Worm (Caenorhabditis elegans) whole organism, L1 larva: ENCODE results near the gene lat-2.

Experiments used
- C04F5.9 ChIP-seq: sonication (generic microtip); optimal IDR thresholded peaks from 2 replicates; lab custom pipeline; 2016; ENCODE audit warnings: missing genetic modification characterization, missing compliant biosample characterization
- C34B4.2 ChIP-seq: sonication (generic microtip); optimal IDR thresholded peaks from 2 replicates; lab custom pipeline; 2017; ENCODE audit warnings: mild to moderate bottlenecking, missing genetic modification characterization, missing compliant biosample characterization
- F16B12.6 ChIP-seq: fragments of 150-350 bp; optimal IDR thresholded peaks from 2 replicates; lab custom pipeline; 2014; ENCODE audit warnings: missing biosample characterization, missing genetic modification characterization
- aha-1 ChIP-seq: fragments of 150-350 bp; optimal IDR thresholded peaks from 2 replicates; lab custom pipeline; 2014; ENCODE audit warnings: missing biosample characterization, missing genetic modification characterization
- ama-1 ChIP-seq: fragments of 150-350 bp; optimal IDR thresholded peaks from 2 replicates; lab custom pipeline; 2014
- blmp-1 ChIP-seq: fragments of 150-350 bp; optimal IDR thresholded peaks from 2 replicates; lab custom pipeline; 2014; ENCODE audit warnings: missing biosample characterization, missing genetic modification characterization
- ceh-82 ChIP-seq, 3 experiments: fragments of 150-350 bp in 1 of 3; sonication (generic microtip) in 2 of 3; optimal IDR thresholded peaks; 2 replicates each; lab custom pipeline; 2014 to 2017; ENCODE audit warnings: missing biosample characterization in 3 of 3, missing genetic modification characterization in 3 of 3
- dpl-1 ChIP-seq, 3 experiments: fragments of 150-350 bp in 2 of 3; sonication (generic microtip) in 1 of 3; optimal IDR thresholded peaks; 2 replicates each; lab custom pipeline; 2014 to 2017; ENCODE audit warnings: missing biosample characterization in 3 of 3, missing genetic modification characterization in 3 of 3, missing genetic modification reagents in 3 of 3
- efl-1 ChIP-seq, 4 experiments: fragments of 150-350 bp; optimal IDR thresholded peaks in 3 of 4; peaks in 1 of 4; 1 replicate in 1 of 4; 2 replicates in 3 of 4; lab custom pipeline; 2014; ENCODE audit warnings: missing biosample characterization in 2 of 4, missing genetic modification characterization in 2 of 4, missing genetic modification reagents in 2 of 4
- egl-27 ChIP-seq, 2 experiments: fragments of 150-350 bp in 1 of 2; sonication (generic microtip); optimal IDR thresholded peaks; 3 replicates each; lab custom pipeline; 2017 to 2018; ENCODE audit warnings: missing biosample characterization in 2 of 2, missing genetic modification characterization in 2 of 2, missing genetic modification reagents in 2 of 2
- elt-3 ChIP-seq, 6 experiments: fragments of 150-350 bp in 1 of 6; sonication (generic microtip); optimal IDR thresholded peaks; 2 replicates each; lab custom pipeline; 2017 to 2018; ENCODE audit warnings: missing biosample characterization in 6 of 6, missing genetic modification characterization in 6 of 6, inconsistent platforms in 1 of 6
- hlh-17 ChIP-seq: fragments of 200-800 bp; sonication (Bioruptor generic); optimal IDR thresholded peaks from 2 replicates; lab custom pipeline; 2018; ENCODE audit warnings: missing genetic modification characterization, mild to moderate bottlenecking, missing compliant biosample characterization, moderate library complexity, borderline replicate concordance
- hlh-4 ChIP-seq: sonication (generic microtip); optimal IDR thresholded peaks from 2 replicates; lab custom pipeline; 2016; ENCODE audit warnings: mild to moderate bottlenecking, missing genetic modification characterization, missing compliant biosample characterization
- hpl-2 ChIP-seq: fragments of 150-350 bp; optimal IDR thresholded peaks from 2 replicates; lab custom pipeline; 2014; ENCODE audit warnings: missing biosample characterization, missing genetic modification reagents, missing genetic modification characterization
- jun-1 ChIP-seq: fragments of 150-350 bp; optimal IDR thresholded peaks from 2 replicates; lab custom pipeline; 2014; ENCODE audit warnings: missing biosample characterization, missing genetic modification reagents, missing genetic modification characterization
- lin-14 ChIP-seq: fragments of 200-800 bp; sonication (Bioruptor generic); optimal IDR thresholded peaks from 2 replicates; lab custom pipeline; 2018; ENCODE audit warnings: mild to moderate bottlenecking, missing genetic modification characterization, moderate library complexity, missing compliant biosample characterization
- lin-35 ChIP-seq, 2 experiments: fragments of 150-350 bp; optimal IDR thresholded peaks; 2 replicates each; lab custom pipeline; 2014; ENCODE audit warnings: missing biosample characterization in 2 of 2, missing genetic modification characterization in 2 of 2, missing genetic modification reagents in 2 of 2
- lsy-2 ChIP-seq, 2 experiments: fragments of 150-350 bp; optimal IDR thresholded peaks; 2 replicates each; lab custom pipeline; 2014; ENCODE audit warnings: missing biosample characterization in 2 of 2, missing genetic modification characterization in 2 of 2
- mab-9 ChIP-seq: fragments of 200-800 bp; sonication (Bioruptor generic); IDR thresholded peaks from 2 replicates; pipeline ENCODE4 v1.3.6; 2022; ENCODE audit warnings: missing genetic modification reagents, missing genetic modification characterization, missing compliant biosample characterization
- mep-1 ChIP-seq: fragments of 150-350 bp; optimal IDR thresholded peaks from 2 replicates; lab custom pipeline; 2014; ENCODE audit warnings: missing biosample characterization, missing genetic modification characterization
- nhr-11 ChIP-seq: fragments of 150-350 bp; optimal IDR thresholded peaks from 2 replicates; lab custom pipeline; 2014; ENCODE audit warnings: missing biosample characterization, missing genetic modification characterization
- nhr-12 ChIP-seq: sonication (generic microtip); optimal IDR thresholded peaks from 2 replicates; lab custom pipeline; 2017; ENCODE audit warnings: missing biosample characterization, missing genetic modification characterization
- nhr-19 ChIP-seq: fragments of 200-800 bp; sonication (Bioruptor generic); conservative IDR thresholded peaks from 2 replicates; pipeline ENCODE4 v1.3.6; 2022; ENCODE audit warnings: missing genetic modification characterization, missing compliant biosample characterization
- nhr-20 ChIP-seq: sonication (generic microtip); optimal IDR thresholded peaks from 2 replicates; lab custom pipeline; 2016; ENCODE audit warnings: mild to moderate bottlenecking, missing genetic modification characterization, missing compliant biosample characterization
- nhr-71 ChIP-seq: sonication (generic microtip); optimal IDR thresholded peaks from 2 replicates; lab custom pipeline; 2016; ENCODE audit warnings: mild to moderate bottlenecking, missing genetic modification characterization, moderate library complexity, missing compliant biosample characterization
- nhr-76 ChIP-seq: sonication (generic microtip); optimal IDR thresholded peaks from 2 replicates; lab custom pipeline; 2017; ENCODE audit warnings: missing biosample characterization, missing genetic modification characterization
- nhr-85 ChIP-seq: sonication (generic microtip); peaks from one replicate; lab custom pipeline; 2016; ENCODE audit warnings: missing genetic modification characterization, inconsistent platforms, missing compliant biosample characterization
- pax-3 ChIP-seq: fragments of 200-800 bp; sonication (Bioruptor generic); optimal IDR thresholded peaks from 2 replicates; lab custom pipeline; 2018; ENCODE audit warnings: mild to moderate bottlenecking, missing genetic modification characterization, moderate library complexity, missing compliant biosample characterization
- snu-23 ChIP-seq: sonication (generic microtip); optimal IDR thresholded peaks from 2 replicates; lab custom pipeline; 2016; ENCODE audit warnings: missing genetic modification characterization, missing compliant biosample characterization
- sptf-1 ChIP-seq: fragments of 150-350 bp; optimal IDR thresholded peaks from 2 replicates; lab custom pipeline; 2014; ENCODE audit warnings: missing biosample characterization, missing genetic modification characterization
- swsn-7 ChIP-seq: sonication (generic microtip); optimal IDR thresholded peaks from 2 replicates; lab custom pipeline; 2016; ENCODE audit warnings: missing genetic modification characterization, missing compliant biosample characterization
- tbx-2 ChIP-seq: sonication (generic microtip); optimal IDR thresholded peaks from 2 replicates; lab custom pipeline; 2016; ENCODE audit warnings: missing genetic modification characterization, missing compliant biosample characterization
- tlp-1 ChIP-seq: fragments of 150-350 bp; optimal IDR thresholded peaks from 2 replicates; lab custom pipeline; 2014; ENCODE audit warnings: missing biosample characterization, missing genetic modification characterization
- unc-130 ChIP-seq: fragments of 150-350 bp; optimal IDR thresholded peaks from 2 replicates; lab custom pipeline; 2017; ENCODE audit warnings: missing biosample characterization, missing genetic modification characterization, inconsistent platforms
- unc-62 ChIP-seq: fragments of 150-350 bp; optimal IDR thresholded peaks from 2 replicates; lab custom pipeline; 2014; ENCODE audit warnings: missing biosample characterization, missing genetic modification reagents, missing genetic modification characterization

Gene lat-2

DNA sequence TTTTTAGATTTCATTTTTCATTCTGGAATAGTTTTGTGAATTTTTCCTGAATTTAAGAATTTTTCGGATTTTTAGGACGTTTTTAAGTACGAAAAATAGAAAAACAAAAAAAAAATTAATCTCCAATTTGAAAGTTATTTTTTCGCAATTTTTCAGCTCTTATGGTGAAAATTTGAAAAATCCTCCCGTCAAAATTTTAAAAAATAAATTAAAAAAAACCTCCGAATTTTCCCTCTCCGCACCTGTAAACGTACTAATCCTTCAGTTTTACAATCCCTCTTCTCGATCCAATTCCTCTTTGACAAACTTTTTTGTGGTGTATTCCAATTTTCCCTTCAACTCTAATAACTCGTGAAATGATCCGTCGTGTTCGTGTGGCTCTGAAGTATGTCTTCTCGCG is 19.3 kb downstream of the lat-2 start, which contains the start of gene B0286.1:
TSS of gene B0286.1 (plus strand) at position 301 of the 400 bp plus-strand sequence.
- TF ChIP-seq aha-1 (tag; lab: Kevin White, UChicago): no peak
- no peak for TF ChIP-seq tlp-1 (tag; lab: Kevin White, UChicago)
- TF ChIP-seq sptf-1 (tag; lab: Kevin White, UChicago): no peak
- TF ChIP-seq swsn-7 (tag; lab: Kevin White, UChicago): no peak

DNA sequence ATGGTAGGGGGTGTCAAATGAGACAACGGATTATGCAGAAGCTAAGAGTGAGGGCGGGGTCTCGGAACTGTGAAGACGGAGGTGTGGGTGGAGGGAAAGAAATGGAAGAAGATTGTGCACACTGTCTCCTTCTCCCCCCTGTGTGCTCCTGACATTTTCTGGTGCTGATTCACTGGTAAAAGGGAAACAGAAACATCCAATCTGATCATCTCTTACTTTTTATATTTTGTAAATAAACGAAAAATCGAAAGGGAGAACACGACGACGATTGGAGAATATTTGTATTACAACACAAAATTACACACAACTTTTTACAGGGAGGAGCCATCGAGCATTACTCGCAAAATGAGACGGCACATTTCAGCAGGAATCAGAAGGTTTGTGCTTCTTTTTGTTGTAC is 24.4 kb downstream of the lat-2 start, which contains the start of gene fkh-6:
TSS of gene fkh-6 (minus strand) at position 101 of the 400 bp plus-strand sequence.
- TF ChIP-seq unc-130 (tag; lab: Kevin White, UChicago): no peak
- TF ChIP-seq nhr-11 (tag; lab: Kevin White, UChicago): no peak
- no peak for TF ChIP-seq pax-3 (tag; lab: Kevin White, UChicago)
- no peak for TF ChIP-seq tbx-2 (tag; lab: Kevin White, UChicago)
- no peak for TF ChIP-seq nhr-12 (tag; lab: Kevin White, UChicago)
- TF ChIP-seq C04F5.9 (tag; lab: Kevin White, UChicago): no peak
- no peak for TF ChIP-seq nhr-20 (tag; lab: Kevin White, UChicago)
- no peak for TF ChIP-seq mab-9 (GFP tag; lab: Robert Waterston, UW)
- TF ChIP-seq efl-1 (optimal IDR thresholded peaks at IDR 0.05; lab: Kevin White, UChicago): no peak
- TF ChIP-seq efl-1 (GFP tag; optimal IDR thresholded peaks at IDR 0.05 in 1 of 2; lab: Kevin White, UChicago): no peak
- TF ChIP-seq nhr-76 (tag; lab: Kevin White, UChicago): no peak
- no peak for TF ChIP-seq ama-1 (lab: Kevin White, UChicago)
- no peak for TF ChIP-seq nhr-19 (GFP tag; lab: Robert Waterston, UW)
- TF ChIP-seq aha-1 (tag; lab: Kevin White, UChicago): no peak
- TF ChIP-seq hlh-17 (GFP tag; lab: Kevin White, UChicago): no peak
- no peak for TF ChIP-seq C34B4.2 (tag; lab: Kevin White, UChicago)
- TF ChIP-seq jun-1: no peak
- no peak for TF ChIP-seq egl-27 (tag; optimal IDR thresholded peaks at IDR 0.05; lab: Kevin White, UChicago)
- no peak for TF ChIP-seq ceh-82 (tag; optimal IDR thresholded peaks at IDR 0.05; lab: Kevin White, UChicago)

DNA sequence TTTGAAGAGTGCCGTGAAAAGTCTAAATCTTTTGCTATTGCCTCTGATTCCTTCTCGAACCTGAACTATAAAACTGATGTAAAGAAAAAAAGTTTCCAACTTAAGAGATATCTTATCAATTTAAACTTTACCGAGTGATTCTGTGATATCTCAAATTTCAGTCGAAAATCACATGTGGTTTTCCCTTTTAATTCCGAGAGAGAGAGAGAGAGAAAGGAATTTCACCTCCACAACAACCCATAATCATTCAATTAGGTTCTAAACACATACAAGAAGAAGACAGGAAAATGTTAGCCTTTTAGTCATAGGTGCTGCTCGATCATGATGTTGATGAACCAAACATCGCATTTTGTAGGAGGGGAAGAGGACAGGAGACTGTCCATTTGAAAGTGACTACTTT is 32.2 kb downstream of the lat-2 start:
- TF ChIP-seq hpl-2 (GFP tag; lab: Kevin White, UChicago) (no peak), hlh-4 (tag; lab: Kevin White, UChicago) (no peak), lin-35 (GFP tag; optimal IDR thresholded peaks at IDR 0.05; lab: Kevin White, UChicago) (peak in 1 of 2 experiments; percentile 5), nhr-71 (tag; lab: Kevin White, UChicago) (peak; percentile 39), snu-23 (GFP tag; lab: Kevin White, UChicago) (peak; percentile 39), elt-3 (tag; optimal IDR thresholded peaks at IDR 0.05; lab: Kevin White, UChicago) (peak in 5 of 6 experiments; percentile 5 to 90 (median 76)), nhr-20 (tag; lab: Kevin White, UChicago) (peak; percentile 26), nhr-85 (peak; percentile 86), lin-14 (GFP tag; lab: Kevin White, UChicago) (peak; percentile 52), blmp-1 (peak; percentile 74)

DNA sequence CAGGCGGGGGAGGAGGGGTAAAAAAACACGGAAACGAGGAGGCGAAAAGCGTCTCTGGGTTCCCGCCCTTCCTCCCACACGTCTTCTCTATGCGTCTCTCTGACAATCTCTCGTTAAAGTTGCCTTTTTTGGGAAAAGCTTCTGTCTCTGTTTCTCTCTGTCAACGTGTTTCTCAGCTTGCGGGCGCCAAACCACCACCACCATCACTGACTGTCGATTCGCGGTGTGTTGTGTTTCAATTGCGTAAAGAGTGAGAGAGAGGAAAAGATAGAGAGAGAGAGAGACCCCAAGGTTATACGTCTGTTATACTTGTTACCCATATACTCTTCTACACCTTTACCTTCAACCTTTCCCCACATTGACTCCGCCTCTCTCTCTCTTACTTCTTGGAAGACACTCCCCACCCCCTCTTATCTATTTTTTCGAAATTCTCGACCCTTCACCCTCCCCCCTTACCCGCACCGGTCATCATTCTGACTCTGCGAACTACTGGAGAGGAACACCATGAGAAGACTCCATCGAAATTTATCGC is 33.7 kb downstream of the lat-2 start, which contains the start of gene mlt-7:
TSS of gene mlt-7 (plus strand) at position 482 of the 532 bp plus-strand sequence.
- TF ChIP-seq F16B12.6 (tag; lab: Kevin White, UChicago): no peak
- no peak for TF ChIP-seq unc-62 (GFP tag; lab: Kevin White, UChicago)
- TF ChIP-seq nhr-85: peak; percentile 66
- peak in 1 of 2 experiments; percentile 25 for TF ChIP-seq lsy-2 (tag; optimal IDR thresholded peaks at IDR 0.05; lab: Kevin White, UChicago)
- peak in 1 of 3 experiments; percentile 12 for TF ChIP-seq dpl-1 (GFP tag; optimal IDR thresholded peaks at IDR 0.05; lab: Kevin White, UChicago)
- TF ChIP-seq lin-14 (GFP tag; lab: Kevin White, UChicago): peak; percentile 33
- TF ChIP-seq elt-3 (tag; optimal IDR thresholded peaks at IDR 0.05; lab: Kevin White, UChicago): peak in 3 of 6 experiments; percentile 8 to 14 (median 10)
- peak; percentile 45 for TF ChIP-seq blmp-1
- peak in 1 of 2 experiments; percentile 18 for TF ChIP-seq lin-35 (GFP tag; optimal IDR thresholded peaks at IDR 0.05; lab: Kevin White, UChicago)
- TF ChIP-seq mep-1: no peak
